Fruit fly (Drosophila melanogaster) whole organism, embryonic: Measurements from ENCODE around the gene Tim8.

ENCODE experiments used
- Abd-B ChIP-seq: fragments of 200-800 bp; sonication (Bioruptor generic); optimal IDR thresholded peaks from 2 replicates; lab custom pipeline; 2018; ENCODE audit warnings: missing biosample characterization, mild to moderate bottlenecking, missing genetic modification characterization, moderate library complexity
- CG13894 ChIP-seq: fragments of 200-800 bp; sonication (Bioruptor generic); optimal IDR thresholded peaks from 3 replicates; lab custom pipeline; 2018; ENCODE audit warnings: missing biosample characterization, mild to moderate bottlenecking, missing genetic modification characterization, moderate library complexity
- CG14050 ChIP-seq: fragments of 200-800 bp; sonication (Bioruptor generic); IDR thresholded peaks from 3 replicates; pipeline ENCODE4 v1.3.6; 2022; ENCODE audit warnings: missing biosample characterization, missing genetic modification characterization
- CG14441 ChIP-seq: fragments of 200-800 bp; sonication (Bioruptor generic); IDR thresholded peaks from 2 replicates; pipeline ENCODE4 v1.3.6; 2022; ENCODE audit warnings: missing biosample characterization, missing genetic modification characterization
- CG14667 ChIP-seq: fragments of 200-800 bp; sonication (Bioruptor generic); IDR thresholded peaks from 2 replicates; pipeline ENCODE4 v1.3.6; 2022; ENCODE audit warnings: missing biosample characterization, missing genetic modification characterization
- CG15011 ChIP-seq: fragments of 200-800 bp; sonication (Bioruptor generic); optimal IDR thresholded peaks from 3 replicates; lab custom pipeline; 2018; ENCODE audit warnings: missing biosample characterization, mild to moderate bottlenecking, missing genetic modification characterization
- CG15514 ChIP-seq: fragments of 200-800 bp; sonication (Bioruptor generic); optimal IDR thresholded peaks from 3 replicates; lab custom pipeline; 2017; ENCODE audit warnings: missing biosample characterization, missing genetic modification characterization, mild to moderate bottlenecking, moderate library complexity, missing genetic modification reagents
- CG1602 ChIP-seq: fragments of 200-800 bp; sonication (Bioruptor generic); optimal IDR thresholded peaks from 3 replicates; lab custom pipeline; 2016; ENCODE audit warnings: missing biosample characterization, missing genetic modification characterization
- CG1647 ChIP-seq: fragments of 200-800 bp; sonication (Bioruptor generic); optimal IDR thresholded peaks from 3 replicates; lab custom pipeline; 2016; ENCODE audit warnings: missing biosample characterization, missing genetic modification characterization
- CG17361 ChIP-seq: fragments of 200-800 bp; sonication (Bioruptor generic); IDR thresholded peaks from 3 replicates; pipeline ENCODE4 v1.3.6; 2022; ENCODE audit warnings: missing biosample characterization, missing genetic modification characterization
- CG18262 ChIP-seq: fragments of 200-800 bp; optimal IDR thresholded peaks from 3 replicates; lab custom pipeline; 2019; ENCODE audit warnings: missing biosample characterization, mild to moderate bottlenecking, missing genetic modification characterization, moderate library complexity
- CG2889 ChIP-seq: fragments of 200-800 bp; sonication (Bioruptor generic); IDR thresholded peaks from 3 replicates; pipeline ENCODE4 v1.3.6; 2022; ENCODE audit warnings: missing biosample characterization, missing genetic modification characterization
- CG34422 ChIP-seq: fragments of 200-800 bp; sonication (Bioruptor generic); IDR thresholded peaks from 3 replicates; pipeline ENCODE4 v1.3.6; 2022; ENCODE audit warnings: missing biosample characterization, missing genetic modification characterization
- CG5953 ChIP-seq: fragments of 200-800 bp; sonication (Bioruptor generic); IDR thresholded peaks from 2 replicates; pipeline ENCODE4 v1.3.6; 2022; ENCODE audit warnings: missing biosample characterization, missing genetic modification characterization
- CG6791 ChIP-seq: fragments of 200-800 bp; sonication (Bioruptor generic); IDR thresholded peaks from 3 replicates; pipeline ENCODE4 v1.3.6; 2022; ENCODE audit warnings: missing biosample characterization, missing genetic modification characterization; ENCODE audit not compliant: partially characterized antibody
- CG8281 ChIP-seq: fragments of 200-800 bp; sonication (Bioruptor generic); optimal IDR thresholded peaks from 2 replicates; lab custom pipeline; 2018; ENCODE audit warnings: missing biosample characterization, mild to moderate bottlenecking, missing genetic modification characterization, moderate library complexity
- CG8290 ChIP-seq, 3 experiments: fragments of 200-800 bp; sonication (Bioruptor generic); optimal IDR thresholded peaks; 2 replicates each; lab custom pipeline; 2016 to 2019; ENCODE audit warnings: missing biosample characterization in 3 of 3, missing genetic modification characterization in 3 of 3, mild to moderate bottlenecking in 2 of 3, moderate library complexity in 1 of 3
- CG9215 ChIP-seq: fragments of 200-800 bp; sonication (Bioruptor generic); IDR thresholded peaks from 2 replicates; pipeline ENCODE4 v1.3.6; 2022; ENCODE audit warnings: missing biosample characterization, missing genetic modification characterization
- CG9797 ChIP-seq: fragments of 200-800 bp; sonication (Bioruptor generic); optimal IDR thresholded peaks from 3 replicates; lab custom pipeline; 2018; ENCODE audit warnings: missing biosample characterization, mild to moderate bottlenecking, missing genetic modification characterization
- CkIIα-i1 ChIP-seq: fragments of 200-800 bp; sonication (Bioruptor generic); IDR thresholded peaks from 2 replicates; pipeline ENCODE4 v1.3.6; 2022; ENCODE audit warnings: missing biosample characterization, missing genetic modification characterization
- Fer2 ChIP-seq: fragments of 200-800 bp; sonication (Bioruptor generic); optimal IDR thresholded peaks from 2 replicates; lab custom pipeline; 2018; ENCODE audit warnings: missing biosample characterization, mild to moderate bottlenecking, missing genetic modification characterization, moderate library complexity
- HLH54F ChIP-seq: fragments of 200-800 bp; sonication (Bioruptor generic); optimal IDR thresholded peaks from 3 replicates; lab custom pipeline; 2016; ENCODE audit warnings: missing biosample characterization, missing genetic modification characterization
- HLHmδ ChIP-seq: fragments of 200-800 bp; sonication (Bioruptor generic); optimal IDR thresholded peaks from 2 replicates; lab custom pipeline; 2018; ENCODE audit warnings: missing biosample characterization, mild to moderate bottlenecking, missing genetic modification characterization, moderate library complexity
- Hmr ChIP-seq: fragments of 200-800 bp; sonication (Bioruptor generic); optimal IDR thresholded peaks from 3 replicates; lab custom pipeline; 2017; ENCODE audit warnings: mild to moderate bottlenecking, missing biosample characterization, missing genetic modification reagents, missing genetic modification characterization
- NK7.1 ChIP-seq: fragments of 200-800 bp; sonication (Bioruptor generic); optimal IDR thresholded peaks from 3 replicates; lab custom pipeline; 2016; ENCODE audit warnings: missing biosample characterization, missing genetic modification characterization
- Oaz ChIP-seq: fragments of 200-800 bp; sonication (Bioruptor generic); IDR thresholded peaks from 2 replicates; pipeline ENCODE4 v1.3.6; 2022; ENCODE audit warnings: missing biosample characterization, missing genetic modification characterization
- Pdp1 ChIP-seq, 2 experiments: fragments of 200-800 bp; sonication (Bioruptor generic); optimal IDR thresholded peaks; 3 replicates each; lab custom pipeline; 2016; ENCODE audit warnings: missing biosample characterization in 2 of 2, missing genetic modification characterization in 2 of 2, mild to moderate bottlenecking in 1 of 2, moderate library complexity in 1 of 2
- Vsx1 ChIP-seq: fragments of 200-800 bp; sonication (Bioruptor generic); optimal IDR thresholded peaks from 2 replicates; lab custom pipeline; 2017; ENCODE audit warnings: missing biosample characterization, mild to moderate bottlenecking, missing genetic modification characterization, missing genetic modification reagents
- aop ChIP-seq: fragments of 200-800 bp; sonication (Bioruptor generic); IDR thresholded peaks from 2 replicates; pipeline ENCODE4 v1.3.6; 2022; ENCODE audit warnings: missing biosample characterization, missing genetic modification characterization
- ase ChIP-seq: fragments of 200-800 bp; sonication (Bioruptor generic); IDR thresholded peaks from 3 replicates; pipeline ENCODE4 v1.3.6; 2022; ENCODE audit warnings: missing biosample characterization, missing genetic modification characterization
- ash1 ChIP-seq: fragments of 200-800 bp; sonication (Bioruptor generic); optimal IDR thresholded peaks from 2 replicates; lab custom pipeline; 2018; ENCODE audit warnings: missing biosample characterization, mild to moderate bottlenecking, missing genetic modification characterization
- da ChIP-seq: fragments of 200-800 bp; sonication (Bioruptor generic); optimal IDR thresholded peaks from 2 replicates; lab custom pipeline; 2016; ENCODE audit warnings: missing biosample characterization, missing genetic modification characterization
- dan ChIP-seq: fragments of 200-800 bp; sonication (Bioruptor generic); IDR thresholded peaks from 2 replicates; pipeline ENCODE4 v1.3.6; 2022; ENCODE audit warnings: missing biosample characterization, missing genetic modification characterization
- en ChIP-seq: fragments of 200-800 bp; sonication (Bioruptor generic); optimal IDR thresholded peaks from 2 replicates; lab custom pipeline; 2016; ENCODE audit warnings: missing biosample characterization, missing genetic modification characterization
- eyg ChIP-seq: fragments of 200-800 bp; sonication (Bioruptor generic); optimal IDR thresholded peaks from 3 replicates; lab custom pipeline; 2016; ENCODE audit warnings: missing biosample characterization, missing genetic modification characterization
- fd102C ChIP-seq: fragments of 200-800 bp; sonication (Bioruptor generic); optimal IDR thresholded peaks from 2 replicates; lab custom pipeline; 2018; ENCODE audit warnings: missing biosample characterization, mild to moderate bottlenecking, missing genetic modification characterization, moderate library complexity
- ftz-f1 ChIP-seq: fragments of 200-800 bp; sonication (Bioruptor generic); optimal IDR thresholded peaks from 2 replicates; lab custom pipeline; 2016; ENCODE audit warnings: missing biosample characterization, missing genetic modification characterization
- gce ChIP-seq: fragments of 200-800 bp; sonication (Bioruptor generic); IDR thresholded peaks from 3 replicates; pipeline ENCODE4 v1.3.6; 2022; ENCODE audit warnings: missing biosample characterization, missing genetic modification characterization
- jigr1 ChIP-seq: fragments of 200-800 bp; sonication (Bioruptor generic); IDR thresholded peaks from 3 replicates; pipeline ENCODE4 v1.3.6; 2022; ENCODE audit warnings: missing biosample characterization, missing genetic modification characterization
- lbe ChIP-seq: fragments of 200-800 bp; sonication (Bioruptor generic); optimal IDR thresholded peaks from 2 replicates; lab custom pipeline; 2016; ENCODE audit warnings: missing biosample characterization, mild to moderate bottlenecking, missing genetic modification characterization
- mam ChIP-seq: fragments of 200-800 bp; sonication (Bioruptor generic); optimal IDR thresholded peaks from 3 replicates; lab custom pipeline; 2016; ENCODE audit warnings: missing biosample characterization, missing genetic modification characterization
- nmo ChIP-seq: fragments of 200-800 bp; sonication (Bioruptor generic); optimal IDR thresholded peaks from 2 replicates; lab custom pipeline; 2018; ENCODE audit warnings: missing biosample characterization, mild to moderate bottlenecking, missing genetic modification characterization, moderate library complexity
- nom ChIP-seq: fragments of 200-800 bp; sonication (Bioruptor generic); optimal IDR thresholded peaks from 2 replicates; lab custom pipeline; 2017; ENCODE audit warnings: missing biosample characterization, missing genetic modification characterization, mild to moderate bottlenecking, moderate library complexity, missing genetic modification reagents
- org-1 ChIP-seq: fragments of 200-800 bp; sonication (Bioruptor generic); optimal IDR thresholded peaks from 2 replicates; lab custom pipeline; 2017; ENCODE audit warnings: missing biosample characterization, missing genetic modification characterization
- pfk ChIP-seq: fragments of 200-800 bp; sonication (Bioruptor generic); optimal IDR thresholded peaks from 2 replicates; lab custom pipeline; 2018; ENCODE audit warnings: missing biosample characterization, mild to moderate bottlenecking, missing genetic modification characterization, moderate library complexity
- rib ChIP-seq: fragments of 200-800 bp; sonication (Bioruptor generic); IDR thresholded peaks from 2 replicates; pipeline ENCODE4 v1.3.6; 2022; ENCODE audit warnings: missing biosample characterization, missing genetic modification characterization
- sens ChIP-seq: fragments of 200-800 bp; sonication (Bioruptor generic); peaks from one replicate; lab custom pipeline; 2016; ENCODE audit warnings: missing biosample characterization, missing genetic modification characterization
- shn ChIP-seq: fragments of 200-800 bp; sonication (Bioruptor generic); optimal IDR thresholded peaks from 3 replicates; lab custom pipeline; 2016; ENCODE audit warnings: missing biosample characterization, missing genetic modification characterization
- sisA ChIP-seq: fragments of 200-800 bp; sonication (Bioruptor generic); IDR thresholded peaks from 2 replicates; pipeline ENCODE4 v1.3.6; 2022; ENCODE audit warnings: missing biosample characterization, missing genetic modification characterization
- slou ChIP-seq: fragments of 200-800 bp; sonication (Bioruptor generic); optimal IDR thresholded peaks from 3 replicates; lab custom pipeline; 2016; ENCODE audit warnings: missing biosample characterization, missing genetic modification characterization
- zen2 ChIP-seq: fragments of 200-800 bp; sonication (Bioruptor generic); IDR thresholded peaks from 3 replicates; pipeline ENCODE4 v1.3.6; 2022; ENCODE audit warnings: missing biosample characterization, missing genetic modification characterization; ENCODE audit not compliant: partially characterized antibody

Tim8 gene

dm6 chrX:11370792-11371191, 2.5 kb downstream of the Tim8 start (continued):
- TF ChIP-seq org-1 (GFP tag; lab: Kevin White, UChicago), result no peak
- TF ChIP-seq CG6791 (GFP tag; lab: Robert Waterston, UW), result no peak
- TF ChIP-seq nom (GFP tag; lab: Kevin White, UChicago), result no peak
- TF ChIP-seq NK7.1, result no peak
- peak; percentile 39; the same call in 1 of the 3 replicates for TF ChIP-seq CG14050 (GFP tag; lab: Robert Waterston, UW)
- TF ChIP-seq CG1602 (GFP tag; lab: Kevin White, UChicago), result no peak
- peak; percentile 79 for TF ChIP-seq sens (GFP tag; lab: Kevin White, UChicago)
- peak; percentile 0 for TF ChIP-seq Hmr (GFP tag; lab: Kevin White, UChicago)
- TF ChIP-seq aop (GFP tag; lab: Robert Waterston, UW), result no peak
- peak; percentile 25 for TF ChIP-seq Abd-B (GFP tag; lab: Kevin White, UChicago)
- no peak for TF ChIP-seq CG2889 (GFP tag; lab: Robert Waterston, UW)
- TF ChIP-seq CG8281 (tag; lab: Kevin White, UChicago), result no peak
- no peak for TF ChIP-seq CG15514 (GFP tag; lab: Kevin White, UChicago)
- TF ChIP-seq mam (GFP tag; lab: Kevin White, UChicago), result no peak
- TF ChIP-seq CG13894 (tag; lab: Kevin White, UChicago), result no peak
- TF ChIP-seq CG14441, result peak; percentile 51
- no peak for TF ChIP-seq da
- no peak for TF ChIP-seq dan (GFP tag; lab: Robert Waterston, UW)
- TF ChIP-seq slou, result no peak
- TF ChIP-seq zen2, result no peak
- TF ChIP-seq Oaz (GFP tag; lab: Robert Waterston, UW), result no peak
- no peak for TF ChIP-seq HLH54F (GFP tag; lab: Kevin White, UChicago)
- TF ChIP-seq sisA (GFP tag; lab: Robert Waterston, UW), result peak; percentile 49
- TF ChIP-seq shn (GFP tag; lab: Kevin White, UChicago), result no peak
- TF ChIP-seq ase (GFP tag; lab: Robert Waterston, UW), result no peak
- 0 out of 2 replicates have a peak, but pooled peaks have one; percentile 29 for TF ChIP-seq CG14667 (GFP tag; lab: Robert Waterston, UW)
- TF ChIP-seq CG9215 (GFP tag; lab: Robert Waterston, UW), result 0 out of 2 replicates have a peak, but pooled peaks have one; percentile 14
- no peak for TF ChIP-seq CG9797 (GFP tag; lab: Kevin White, UChicago)
- TF ChIP-seq HLHmδ (GFP tag; lab: Kevin White, UChicago), result no peak
- 0 out of 2 replicates have a peak, but pooled peaks have one; percentile 35 for TF ChIP-seq rib
- TF ChIP-seq eyg (GFP tag; lab: Kevin White, UChicago), result no peak
- no peak for TF ChIP-seq CG15011 (GFP tag; lab: Kevin White, UChicago)
- no peak for TF ChIP-seq ftz-f1
- TF ChIP-seq CG1647, result no peak
- TF ChIP-seq Fer2 (tag; lab: Kevin White, UChicago), result no peak
- TF ChIP-seq jigr1 (GFP tag; lab: Robert Waterston, UW), result 0 out of 3 replicates have a peak, but pooled peaks have one; percentile 15
- no peak for TF ChIP-seq Pdp1 (GFP tag; optimal IDR thresholded peaks at IDR 0.05; lab: Kevin White, UChicago)
- TF ChIP-seq en (GFP tag; lab: Kevin White, UChicago), result no peak
- no peak for TF ChIP-seq CG8290 (GFP tag; optimal IDR thresholded peaks at IDR 0.05; lab: Kevin White, UChicago)
- TF ChIP-seq CG8290 (tag; optimal IDR thresholded peaks at IDR 0.05; lab: Kevin White, UChicago), result no peak
- TF ChIP-seq lbe, result no peak
- TF ChIP-seq CG34422 (GFP tag; lab: Robert Waterston, UW), result peak; percentile 40; the same call in 1 of the 3 replicates
- TF ChIP-seq CG17361 (GFP tag; lab: Robert Waterston, UW), result peak; percentile 39; the same call in 1 of the 3 replicates
- TF ChIP-seq Vsx1 (GFP tag; lab: Kevin White, UChicago), result no peak
- 0 out of 2 replicates have a peak, but pooled peaks have one; percentile 11 for TF ChIP-seq CG5953
- TF ChIP-seq pfk (GFP tag; lab: Kevin White, UChicago), result no peak
- TF ChIP-seq CkIIα-i1 (GFP tag; lab: Robert Waterston, UW), result no peak
- peak; percentile 28 for TF ChIP-seq CG18262
- TF ChIP-seq fd102C, result no peak
- TF ChIP-seq gce (GFP tag; lab: Robert Waterston, UW), result no peak
- peak; percentile 28 for TF ChIP-seq nmo
- no peak for TF ChIP-seq ash1 (GFP tag; lab: Kevin White, UChicago)
